Worm (Caenorhabditis elegans): ENCODE results near the gene nhr-18.

ce11 chrV:2259750-2260149, 32.7 kb downstream of the nhr-18 start, which contains the start of gene nhr-182:
- TF ChIP-seq egl-27 (tag; optimal IDR thresholded peaks at IDR 0.05) (no peak), nhr-76 (tag; optimal IDR thresholded peaks at IDR 0.05) (no peak), snpc-4 (tag; optimal IDR thresholded peaks at IDR 0.05) (no peak)
